Fruit fly (Drosophila melanogaster) whole organism, embryonic: ENCODE data around the gene mRpS30.

Source experiments
- ATbp ChIP-seq: fragments of 200-800 bp; sonication (Bioruptor generic); optimal IDR thresholded peaks from 2 replicates; lab custom pipeline; 2017; ENCODE audit warnings: missing biosample characterization, mild to moderate bottlenecking, missing genetic modification characterization, missing genetic modification reagents
- Awh ChIP-seq: fragments of 200-800 bp; sonication (Bioruptor generic); IDR thresholded peaks from 2 replicates; pipeline ENCODE4, ENCODE4 v1.3.6; 2022; ENCODE audit warnings: missing biosample characterization, missing genetic modification characterization
- CG10321 ChIP-seq: fragments of 200-800 bp; sonication (Bioruptor generic); IDR thresholded peaks from 2 replicates; pipeline ENCODE4 v1.3.6; 2022; ENCODE audit warnings: missing biosample characterization, missing genetic modification characterization
- CG10431 ChIP-seq: fragments of 200-800 bp; sonication (Bioruptor generic); optimal IDR thresholded peaks from 3 replicates; lab custom pipeline; 2018; ENCODE audit warnings: missing biosample characterization, mild to moderate bottlenecking, missing genetic modification characterization
- CG10654 ChIP-seq: fragments of 200-800 bp; sonication (Bioruptor generic); optimal IDR thresholded peaks from 2 replicates; lab custom pipeline; 2016; ENCODE audit warnings: missing biosample characterization, missing genetic modification characterization
- CG11504 ChIP-seq: fragments of 200-800 bp; sonication (Bioruptor generic); optimal IDR thresholded peaks from 3 replicates; lab custom pipeline; 2019; ENCODE audit warnings: missing biosample characterization, mild to moderate bottlenecking, missing genetic modification characterization, moderate library complexity
- CG11695 ChIP-seq: fragments of 200-800 bp; sonication (Bioruptor generic); IDR thresholded peaks from 3 replicates; pipeline ENCODE4 v1.3.6; 2022; ENCODE audit warnings: missing biosample characterization, missing genetic modification characterization
- CG12942 ChIP-seq: fragments of 200-800 bp; sonication (Bioruptor generic); optimal IDR thresholded peaks from 3 replicates; lab custom pipeline; 2016; ENCODE audit warnings: missing biosample characterization, missing genetic modification characterization
- CG14965 ChIP-seq: fragments of 200-800 bp; sonication (Bioruptor generic); optimal IDR thresholded peaks from 2 replicates; lab custom pipeline; 2016; ENCODE audit warnings: missing biosample characterization, missing genetic modification characterization, borderline replicate concordance
- CG1529 ChIP-seq: fragments of 200-800 bp; sonication (Bioruptor generic); optimal IDR thresholded peaks from 3 replicates; lab custom pipeline; 2018; ENCODE audit warnings: missing biosample characterization, missing genetic modification characterization
- CG1792 ChIP-seq: fragments of 200-800 bp; sonication (Bioruptor generic); optimal IDR thresholded peaks from 2 replicates; lab custom pipeline; 2016; ENCODE audit warnings: missing biosample characterization, missing genetic modification characterization
- CG1832 ChIP-seq: fragments of 200-800 bp; sonication (Bioruptor generic); optimal IDR thresholded peaks from 2 replicates; lab custom pipeline; 2017; ENCODE audit warnings: missing biosample characterization, mild to moderate bottlenecking, missing genetic modification characterization, inconsistent platforms
- CG2202 ChIP-seq: fragments of 200-800 bp; sonication (Bioruptor generic); optimal IDR thresholded peaks from 2 replicates; lab custom pipeline; 2018; ENCODE audit warnings: missing biosample characterization, mild to moderate bottlenecking, missing genetic modification characterization
- CG31365 ChIP-seq: fragments of 200-800 bp; sonication (Bioruptor generic); optimal IDR thresholded peaks from 2 replicates; lab custom pipeline; 2018; ENCODE audit warnings: missing biosample characterization, mild to moderate bottlenecking, missing genetic modification characterization
- CG43689 ChIP-seq: fragments of 200-800 bp; sonication (Bioruptor generic); IDR thresholded peaks from 2 replicates; pipeline ENCODE4 v1.3.6; 2022; ENCODE audit warnings: missing biosample characterization, missing genetic modification characterization
- CG5953 ChIP-seq: fragments of 200-800 bp; sonication (Bioruptor generic); IDR thresholded peaks from 2 replicates; pipeline ENCODE4 v1.3.6; 2022; ENCODE audit warnings: missing biosample characterization, missing genetic modification characterization
- CG6813 ChIP-seq: fragments of 200-800 bp; sonication (Bioruptor generic); optimal IDR thresholded peaks from 2 replicates; lab custom pipeline; 2017; ENCODE audit warnings: missing biosample characterization, missing genetic modification characterization, mild to moderate bottlenecking, moderate library complexity, missing genetic modification reagents
- CG7271 ChIP-seq: fragments of 200-800 bp; sonication (Bioruptor generic); optimal IDR thresholded peaks from 2 replicates; lab custom pipeline; 2018; ENCODE audit warnings: missing biosample characterization, mild to moderate bottlenecking, missing genetic modification characterization, moderate library complexity
- CG7372 ChIP-seq: fragments of 200-800 bp; sonication (Bioruptor generic); IDR thresholded peaks from 2 replicates; pipeline ENCODE4 v1.3.6; 2022; ENCODE audit warnings: missing biosample characterization, missing genetic modification characterization
- CG7839 ChIP-seq: fragments of 200-800 bp; sonication (Bioruptor generic); optimal IDR thresholded peaks from 3 replicates; lab custom pipeline; 2018; ENCODE audit warnings: missing biosample characterization, mild to moderate bottlenecking, missing genetic modification characterization, moderate library complexity
- CG9215 ChIP-seq: fragments of 200-800 bp; sonication (Bioruptor generic); IDR thresholded peaks from 2 replicates; pipeline ENCODE4 v1.3.6; 2022; ENCODE audit warnings: missing biosample characterization, missing genetic modification characterization
- CG9932 ChIP-seq: fragments of 200-800 bp; sonication (Bioruptor generic); IDR thresholded peaks from 2 replicates; pipeline ENCODE4 v1.3.6; 2022; ENCODE audit warnings: missing biosample characterization, missing genetic modification characterization
- D ChIP-seq, 2 experiments: fragments of 200-800 bp in 1 of 2; fragments of >200 bp in 1 of 2; sonication (Bioruptor generic) in 1 of 2; optimal IDR thresholded peaks; 2 replicates in 1 of 2; 3 replicates in 1 of 2; lab custom pipeline; 2017; ENCODE audit warnings: mild to moderate bottlenecking in 1 of 2, missing biosample characterization in 1 of 2, missing genetic modification characterization in 1 of 2, missing genetic modification reagents in 1 of 2
- D19A ChIP-seq: fragments of 200-800 bp; optimal IDR thresholded peaks from 3 replicates; lab custom pipeline; 2019; ENCODE audit warnings: missing biosample characterization, mild to moderate bottlenecking, missing genetic modification characterization, moderate library complexity
- Dip2 ChIP-seq: fragments of 200-800 bp; sonication (Bioruptor generic); IDR thresholded peaks from 2 replicates; pipeline ENCODE4 v1.3.6; 2022; ENCODE audit warnings: missing biosample characterization, missing genetic modification characterization
- Doc3 ChIP-seq: fragments of 200-800 bp; sonication (Bioruptor generic); IDR thresholded peaks from 3 replicates; pipeline ENCODE4 v1.3.6; 2022; ENCODE audit warnings: missing biosample characterization, missing genetic modification characterization; ENCODE audit not compliant: partially characterized antibody
- H2.0 ChIP-seq: fragments of 200-800 bp; sonication (Bioruptor generic); IDR thresholded peaks from 2 replicates; pipeline ENCODE4 v1.3.6; 2022; ENCODE audit warnings: missing biosample characterization, missing genetic modification characterization
- Hsf ChIP-seq: fragments of 200-800 bp; sonication (Bioruptor generic); optimal IDR thresholded peaks from 3 replicates; lab custom pipeline; 2016; ENCODE audit warnings: missing biosample characterization, missing genetic modification characterization
- MTF-1 ChIP-seq: fragments of 200-800 bp; sonication (Bioruptor generic); optimal IDR thresholded peaks from 2 replicates; lab custom pipeline; 2018; ENCODE audit warnings: missing biosample characterization, mild to moderate bottlenecking, missing genetic modification characterization, borderline replicate concordance
- Mes4 ChIP-seq: fragments of 200-800 bp; sonication (Bioruptor generic); optimal IDR thresholded peaks from 2 replicates; lab custom pipeline; 2016; ENCODE audit warnings: missing biosample characterization, missing genetic modification characterization
- Nf-YB ChIP-seq: fragments of 200-800 bp; sonication (Bioruptor generic); optimal IDR thresholded peaks from 3 replicates; lab custom pipeline; 2019; ENCODE audit warnings: missing biosample characterization, mild to moderate bottlenecking, missing genetic modification characterization, moderate library complexity
- ac ChIP-seq: fragments of 200-800 bp; sonication (Bioruptor generic); optimal IDR thresholded peaks from 3 replicates; lab custom pipeline; 2017; ENCODE audit warnings: missing biosample characterization, mild to moderate bottlenecking, missing genetic modification characterization
- chm ChIP-seq: fragments of 200-800 bp; sonication (Bioruptor generic); IDR thresholded peaks from 2 replicates; pipeline ENCODE4 v1.3.6; 2022; ENCODE audit warnings: missing biosample characterization, missing genetic modification characterization
- danr ChIP-seq: fragments of 200-800 bp; sonication (Bioruptor generic); IDR thresholded peaks from 2 replicates; pipeline ENCODE4 v1.3.6; 2022; ENCODE audit warnings: missing biosample characterization, missing genetic modification characterization
- dimm ChIP-seq: fragments of 200-800 bp; sonication (Bioruptor generic); IDR thresholded peaks from 2 replicates; pipeline ENCODE4 v1.3.6; 2022; ENCODE audit warnings: missing biosample characterization, missing genetic modification characterization
- dysf ChIP-seq: fragments of 200-800 bp; sonication (Bioruptor generic); IDR thresholded peaks from 3 replicates; pipeline ENCODE4 v1.3.6; 2022; ENCODE audit warnings: missing biosample characterization, missing genetic modification characterization
- fd102C ChIP-seq: fragments of 200-800 bp; sonication (Bioruptor generic); optimal IDR thresholded peaks from 2 replicates; lab custom pipeline; 2018; ENCODE audit warnings: missing biosample characterization, mild to moderate bottlenecking, missing genetic modification characterization, moderate library complexity
- fd3F ChIP-seq: fragments of 200-800 bp; sonication (Bioruptor generic); optimal IDR thresholded peaks from 2 replicates; lab custom pipeline; 2018; ENCODE audit warnings: missing biosample characterization, mild to moderate bottlenecking, missing genetic modification characterization, moderate library complexity
- gcm2 ChIP-seq: fragments of 200-800 bp; sonication (Bioruptor generic); optimal IDR thresholded peaks from 2 replicates; lab custom pipeline; 2016; ENCODE audit warnings: missing biosample characterization, missing genetic modification characterization
- gsb-n ChIP-seq: fragments of 200-800 bp; sonication (Bioruptor generic); optimal IDR thresholded peaks from 3 replicates; lab custom pipeline; 2018; ENCODE audit warnings: missing biosample characterization, mild to moderate bottlenecking, missing genetic modification characterization
- insv ChIP-seq, 2 experiments: fragments of 200-800 bp; sonication (Bioruptor generic); optimal IDR thresholded peaks; 3 replicates each; lab custom pipeline; 2016 to 2018; ENCODE audit warnings: missing biosample characterization in 2 of 2, missing genetic modification characterization in 2 of 2
- inv ChIP-seq: fragments of 200-800 bp; sonication (Bioruptor generic); IDR thresholded peaks from 2 replicates; pipeline ENCODE4 v1.3.6; 2022; ENCODE audit warnings: missing biosample characterization, missing genetic modification characterization; ENCODE audit not compliant: partially characterized antibody
- ken ChIP-seq: fragments of 200-800 bp; sonication (Bioruptor generic); IDR thresholded peaks from 3 replicates; pipeline ENCODE4 v1.3.6; 2022; ENCODE audit warnings: missing biosample characterization, missing genetic modification characterization
- knrl ChIP-seq: fragments of 200-800 bp; sonication (Bioruptor generic); IDR thresholded peaks from 3 replicates; pipeline ENCODE4 v1.3.6; 2022; ENCODE audit warnings: missing biosample characterization, missing genetic modification characterization; ENCODE audit not compliant: partially characterized antibody
- pb ChIP-seq: fragments of 200-800 bp; sonication (Bioruptor generic); optimal IDR thresholded peaks from 3 replicates; lab custom pipeline; 2016; ENCODE audit warnings: missing biosample characterization, missing genetic modification characterization
- psq ChIP-seq: fragments of 200-800 bp; sonication (Bioruptor generic); optimal IDR thresholded peaks from 2 replicates; lab custom pipeline; 2017; ENCODE audit warnings: missing biosample characterization, missing genetic modification characterization
- sc ChIP-seq, 3 experiments: fragments of >200 bp in 2 of 3; fragments of 200-800 bp in 1 of 3; sonication (Bioruptor generic) in 1 of 3; optimal IDR thresholded peaks; 2 replicates in 2 of 3; 3 replicates in 1 of 3; lab custom pipeline; 2017; ENCODE audit warnings: mild to moderate bottlenecking in 1 of 3, missing biosample characterization in 1 of 3, missing genetic modification characterization in 1 of 3, missing genetic modification reagents in 1 of 3
- sna ChIP-seq: fragments of 200-800 bp; sonication (Bioruptor generic); IDR thresholded peaks from 2 replicates; pipeline ENCODE4 v1.3.6; 2022; ENCODE audit warnings: missing biosample characterization, missing genetic modification characterization; ENCODE audit not compliant: partially characterized antibody
- sob ChIP-seq: fragments of 200-800 bp; sonication (Bioruptor generic); IDR thresholded peaks from 2 replicates; pipeline ENCODE4 v1.3.6; 2022; ENCODE audit warnings: missing biosample characterization, missing genetic modification characterization
- tll ChIP-seq, 2 experiments: fragments of 200-800 bp in 1 of 2; fragments of >200 bp in 1 of 2; sonication (Bioruptor generic) in 1 of 2; optimal IDR thresholded peaks; 2 replicates each; lab custom pipeline; 2017 to 2019; ENCODE audit warnings: missing biosample characterization in 2 of 2, missing genetic modification characterization in 2 of 2, mild to moderate bottlenecking in 1 of 2, moderate library complexity in 1 of 2

Gene mRpS30

dm6 chrX:15748945-15749344 is 36.9 kb upstream of the mRpS30 start, which contains the start of gene Mvd (continued):
- TF ChIP-seq sob (GFP tag; lab: Robert Waterston, UW) (no peak), psq (GFP tag; lab: Kevin White, UChicago) (no peak), CG43689 (GFP tag; lab: Robert Waterston, UW) (no peak), pb (no peak), ATbp (GFP tag; lab: Kevin White, UChicago) (no peak), insv (GFP tag; optimal IDR thresholded peaks at IDR 0.05; lab: Kevin White, UChicago) (peak in 1 of 2 experiments; percentile 24), knrl (GFP tag; lab: Robert Waterston, UW) (peak; percentile 10; the same call in 1 of the 3 replicates), fd3F (GFP tag; lab: Kevin White, UChicago) (no peak), fd102C (GFP tag; lab: Kevin White, UChicago) (no peak), Doc3 (GFP tag; lab: Robert Waterston, UW) (no peak), CG1792 (no peak), CG9932 (no peak), danr (GFP tag; lab: Robert Waterston, UW) (no peak), Hsf (GFP tag; lab: Kevin White, UChicago) (no peak), CG2202 (no peak), gsb-n (no peak), CG11504 (tag; lab: Kevin White, UChicago) (no peak), sna (GFP tag; lab: Robert Waterston, UW) (no peak), CG6813 (GFP tag; lab: Kevin White, UChicago) (no peak), Dip2 (GFP tag; lab: Robert Waterston, UW) (no peak), CG31365 (tag; lab: Kevin White, UChicago) (no peak), CG1832 (no peak), CG14965 (GFP tag; lab: Kevin White, UChicago) (no peak), MTF-1 (GFP tag; lab: Kevin White, UChicago) (no peak), CG5953 (GFP tag; lab: Robert Waterston, UW) (no peak), ac (GFP tag; lab: Kevin White, UChicago) (no peak), Nf-YB (no peak), chm (no peak), dysf (GFP tag; lab: Robert Waterston, UW) (no peak), D (optimal IDR thresholded peaks at IDR 0.05; lab: Kevin White, UChicago) (no peak), D (GFP tag; optimal IDR thresholded peaks at IDR 0.05; lab: Kevin White, UChicago) (no peak), CG10321 (GFP tag; lab: Robert Waterston, UW) (no peak), CG10654 (GFP tag; lab: Kevin White, UChicago) (no peak), tll (GFP tag; optimal IDR thresholded peaks at IDR 0.05; lab: Kevin White, UChicago) (no peak), CG12942 (GFP tag; lab: Kevin White, UChicago) (no peak), CG9215 (GFP tag; lab: Robert Waterston, UW) (no peak), CG10431 (GFP tag; lab: Kevin White, UChicago) (no peak), gcm2 (GFP tag; lab: Kevin White, UChicago) (no peak), CG1529 (GFP tag; lab: Kevin White, UChicago) (no peak), CG7839 (tag; lab: Kevin White, UChicago) (no peak), Mes4 (GFP tag; lab: Kevin White, UChicago) (no peak), Awh (GFP tag; lab: Robert Waterston, UW) (no peak), ken (peak; percentile 6; the same call in 1 of the 3 replicates), CG7372 (GFP tag; lab: Robert Waterston, UW) (no peak), H2.0 (GFP tag; lab: Robert Waterston, UW) (no peak), dimm (GFP tag; lab: Robert Waterston, UW) (no peak), CG11695 (GFP tag; lab: Robert Waterston, UW) (no peak), sc (optimal IDR thresholded peaks at IDR 0.05; lab: Kevin White, UChicago) (no peak), sc (GFP tag; optimal IDR thresholded peaks at IDR 0.05; lab: Kevin White, UChicago) (no peak), CG7271 (tag; lab: Kevin White, UChicago) (no peak), inv (no peak), D19A (tag; lab: Kevin White, UChicago) (no peak)
